Fruit fly (Drosophila melanogaster) whole organism: ENCODE results near the gene CG4577.

Experiments used
- EcR ChIP-seq, 2 experiments: fragments of >200 bp; optimal IDR thresholded peaks; 2 replicates each; lab custom pipeline; 2017; ENCODE audit warnings: missing biosample characterization in 2 of 2, missing genetic modification characterization in 2 of 2, missing genetic modification reagents in 2 of 2
- pan ChIP-seq: fragments of >200 bp; optimal IDR thresholded peaks from 2 replicates; lab custom pipeline; 2017
- usp ChIP-seq: fragments of >200 bp; optimal IDR thresholded peaks from 2 replicates; lab custom pipeline; 2017; ENCODE audit warnings: missing biosample characterization, missing genetic modification characterization, mixed read lengths

dm6 chr2L:1102349-1102748 is 32.1 kb upstream of the CG4577 start, which contains the start of gene CG4629:
- TF ChIP-seq pan (no peak), usp (no peak), EcR (GFP tag; optimal IDR thresholded peaks at IDR 0.05; lab: Kevin White, UChicago) (no peak)
